Worm (Caenorhabditis elegans): ENCODE measurements around the gene nspg-6.
A peak's percentile ranks its signal among the peaks of the same experiment; 100 is the strongest.

DNA sequence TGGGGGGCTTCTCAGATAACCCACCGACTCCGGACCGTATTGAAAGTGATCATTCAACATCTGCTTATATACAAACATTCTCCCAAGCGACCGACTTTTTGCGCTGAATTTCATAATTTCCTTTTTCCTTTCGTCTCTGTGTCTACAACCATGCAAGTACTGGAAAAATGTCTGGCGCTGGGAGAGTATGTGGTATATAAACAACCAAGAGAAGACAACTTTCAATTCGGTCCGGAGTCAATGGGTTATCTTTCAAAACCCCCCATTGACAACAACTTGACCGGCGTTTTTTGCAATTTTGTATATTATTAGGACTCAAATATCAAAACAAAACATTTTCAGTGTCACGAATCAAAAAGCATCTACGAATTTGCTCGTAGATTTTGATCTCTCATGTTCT, 36.3 kb downstream of the nspg-6 start:
- TF ChIP-seq him-1 (tag; optimal IDR thresholded peaks at IDR 0.05) (no peak), dao-5 (tag; optimal IDR thresholded peaks at IDR 0.05) (peak; percentile 42), W03F9.2 (tag; optimal IDR thresholded peaks at IDR 0.05) (peak; percentile 74)

Data from whole organism, L4/young adult.